Fruit fly (Drosophila melanogaster): ENCODE measurements around the gene St2.

DNA sequence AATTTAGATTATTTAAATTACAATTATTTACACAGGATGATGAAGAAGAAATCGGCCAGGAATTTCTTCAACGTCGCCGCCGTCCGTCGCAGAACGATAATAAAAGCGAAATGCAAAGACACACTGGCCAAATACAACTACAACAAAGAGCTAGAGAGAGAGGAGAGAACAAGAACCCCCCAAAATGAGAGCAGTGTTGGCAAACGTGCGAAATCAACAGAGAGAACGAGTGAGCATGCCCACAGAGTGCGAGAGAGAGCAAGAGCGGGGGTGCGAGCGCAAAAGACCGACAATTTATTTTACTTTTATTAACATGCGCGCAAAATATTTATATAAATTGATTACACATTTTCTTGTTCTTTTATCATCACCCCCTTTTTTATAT, 14.8 kb upstream of the St2 start:
- TF ChIP-seq psq (optimal IDR thresholded peaks at IDR 0.05) = no peak
- no peak for TF ChIP-seq CG8478 (optimal IDR thresholded peaks at IDR 0.05)
